Fruit fly (Drosophila melanogaster) whole organism, pupa: Measurements from ENCODE around the gene dpr9.

Experiments used
- CG10348 ChIP-seq: fragments of 200-800 bp; sonication (Bioruptor generic); IDR thresholded peaks from 2 replicates; pipeline ENCODE4 v1.3.6; 2022; ENCODE audit warnings: missing biosample characterization, missing genetic modification characterization
- CG12605 ChIP-seq: fragments of 200-800 bp; sonication (Bioruptor generic); IDR thresholded peaks from 2 replicates; pipeline ENCODE4 v1.3.6; 2022; ENCODE audit warnings: missing biosample characterization, missing genetic modification characterization
- CG13204 ChIP-seq: fragments of 200-800 bp; sonication (Bioruptor generic); optimal IDR thresholded peaks from 2 replicates; lab custom pipeline; 2018; ENCODE audit warnings: missing biosample characterization, mild to moderate bottlenecking, missing genetic modification characterization, moderate library complexity
- CG14655 ChIP-seq: fragments of 200-800 bp; sonication (Bioruptor generic); optimal IDR thresholded peaks from 3 replicates; lab custom pipeline; 2017; ENCODE audit warnings: mild to moderate bottlenecking, missing biosample characterization, missing genetic modification reagents, missing genetic modification characterization
- CG15710 ChIP-seq: fragments of 200-800 bp; sonication (Bioruptor generic); optimal IDR thresholded peaks from 2 replicates; lab custom pipeline; 2018; ENCODE audit warnings: missing biosample characterization, mild to moderate bottlenecking, missing genetic modification characterization, moderate library complexity
- CG17806 ChIP-seq: fragments of 200-800 bp; sonication (Bioruptor generic); optimal IDR thresholded peaks from 2 replicates; lab custom pipeline; 2018; ENCODE audit warnings: missing biosample characterization, mild to moderate bottlenecking, missing genetic modification characterization, moderate library complexity
- CG32121 ChIP-seq: fragments of 200-800 bp; sonication (Bioruptor generic); IDR thresholded peaks from 2 replicates; pipeline ENCODE4 v1.3.6; 2022; ENCODE audit warnings: missing biosample characterization, missing genetic modification characterization
- CG34367 ChIP-seq: fragments of 200-800 bp; sonication (Bioruptor generic); optimal IDR thresholded peaks from 2 replicates; lab custom pipeline; 2018; ENCODE audit warnings: missing biosample characterization, mild to moderate bottlenecking, missing genetic modification characterization
- CG4496 ChIP-seq: fragments of 200-800 bp; sonication (Bioruptor generic); IDR thresholded peaks from 3 replicates; pipeline ENCODE4 v1.3.6; 2022; ENCODE audit warnings: missing biosample characterization, missing genetic modification characterization
- CG8301 ChIP-seq: fragments of 200-800 bp; sonication (Bioruptor generic); optimal IDR thresholded peaks from 2 replicates; lab custom pipeline; 2018; ENCODE audit warnings: missing biosample characterization, mild to moderate bottlenecking, missing genetic modification characterization
- CG9948 ChIP-seq: fragments of 200-800 bp; sonication (Bioruptor generic); optimal IDR thresholded peaks from 2 replicates; lab custom pipeline; 2018; ENCODE audit warnings: missing biosample characterization, mild to moderate bottlenecking, missing genetic modification characterization, moderate library complexity
- D1 ChIP-seq: fragments of 200-800 bp; sonication (Bioruptor generic); optimal IDR thresholded peaks from 2 replicates; lab custom pipeline; 2018; ENCODE audit warnings: missing biosample characterization, mild to moderate bottlenecking, missing genetic modification characterization, moderate library complexity
- EcR ChIP-seq: fragments of 200-800 bp; sonication (Bioruptor generic); optimal IDR thresholded peaks from 3 replicates; lab custom pipeline; 2019; ENCODE audit warnings: missing biosample characterization, missing genetic modification characterization, mild to moderate bottlenecking, moderate library complexity, missing genetic modification reagents
- Ets98B ChIP-seq: fragments of 200-800 bp; sonication (Bioruptor generic); IDR thresholded peaks from 2 replicates; pipeline ENCODE4 v1.3.6; 2022; ENCODE audit warnings: missing biosample characterization, missing genetic modification characterization
- Pif1A ChIP-seq: fragments of 200-800 bp; sonication (Bioruptor generic); optimal IDR thresholded peaks from 3 replicates; lab custom pipeline; 2016; ENCODE audit warnings: missing biosample characterization, missing genetic modification characterization
- Pif1B ChIP-seq: fragments of 200-800 bp; sonication (Bioruptor generic); optimal IDR thresholded peaks from 3 replicates; lab custom pipeline; 2016; ENCODE audit warnings: missing biosample characterization, missing genetic modification characterization
- Snoo ChIP-seq: fragments of 200-800 bp; sonication (Bioruptor generic); optimal IDR thresholded peaks from 3 replicates; lab custom pipeline; 2017; ENCODE audit warnings: missing biosample characterization, mild to moderate bottlenecking, missing genetic modification characterization, inconsistent platforms

The dpr9 gene

DNA sequence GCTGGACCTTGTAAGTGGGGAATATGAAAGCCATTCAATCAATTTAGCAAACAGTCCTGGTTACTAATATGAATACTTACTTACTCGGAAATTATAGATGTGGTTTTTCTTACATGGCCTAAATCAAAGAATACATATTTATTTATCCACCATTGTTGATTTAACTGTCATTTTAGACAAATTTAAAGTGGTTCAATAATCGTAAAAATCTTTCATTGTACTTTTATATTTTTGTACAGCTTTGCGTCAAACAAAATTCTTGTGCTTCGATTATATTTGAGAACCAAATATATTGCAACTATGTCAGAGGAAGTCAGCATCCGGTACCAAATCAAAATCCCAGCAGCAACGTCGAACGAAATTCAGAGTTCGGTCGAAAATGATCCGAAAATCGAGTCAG, 62.5 kb downstream of the dpr9 start, which contains the start of gene CG14861:
Gene CG14861 (plus strand): TSS at position 301 of the 400 bp plus-strand sequence.
- no peak for TF ChIP-seq Ets98B (GFP tag; lab: Robert Waterston, UW)
- no peak for TF ChIP-seq Pif1A
- TF ChIP-seq CG17806 (tag; lab: Kevin White, UChicago) = no peak
- TF ChIP-seq CG8301 (tag; lab: Kevin White, UChicago) = no peak
- no peak for TF ChIP-seq CG9948 (tag; lab: Kevin White, UChicago)
- no peak for TF ChIP-seq Pif1B
- TF ChIP-seq CG14655 (GFP tag; lab: Kevin White, UChicago) = no peak
- TF ChIP-seq CG15710 (tag; lab: Kevin White, UChicago) = no peak
- no peak for TF ChIP-seq CG32121
- TF ChIP-seq CG4496 (GFP tag; lab: Robert Waterston, UW) = no peak
- TF ChIP-seq Snoo (tag; lab: Kevin White, UChicago) = no peak
- no peak for TF ChIP-seq CG10348 (GFP tag; lab: Robert Waterston, UW)
- TF ChIP-seq CG12605 (GFP tag; lab: Robert Waterston, UW) = no peak
- no peak for TF ChIP-seq CG13204 (GFP tag; lab: Kevin White, UChicago)
- TF ChIP-seq EcR = no peak
- TF ChIP-seq D1 (tag; lab: Kevin White, UChicago) = no peak
- TF ChIP-seq CG34367 (tag; lab: Kevin White, UChicago) = no peak
